Fruit fly (Drosophila melanogaster) whole organism: ENCODE data around the gene CG13308.

ENCODE experiments used
- CG8478 ChIP-seq: fragments of >200 bp; optimal IDR thresholded peaks from 2 replicates; lab custom pipeline; 2018; ENCODE audit warnings: inconsistent platforms
- Dll ChIP-seq: fragments of >200 bp; optimal IDR thresholded peaks from 2 replicates; lab custom pipeline; 2017
- EcR ChIP-seq, 2 experiments: fragments of >200 bp; optimal IDR thresholded peaks; 2 replicates each; lab custom pipeline; 2017; ENCODE audit warnings: missing biosample characterization in 2 of 2, missing genetic modification characterization in 2 of 2, missing genetic modification reagents in 2 of 2
- pan ChIP-seq: fragments of >200 bp; optimal IDR thresholded peaks from 2 replicates; lab custom pipeline; 2017
- psq ChIP-seq: fragments of >200 bp; optimal IDR thresholded peaks from 2 replicates; lab custom pipeline; 2017
- usp ChIP-seq: fragments of >200 bp; optimal IDR thresholded peaks from 2 replicates; lab custom pipeline; 2017; ENCODE audit warnings: missing biosample characterization, missing genetic modification characterization, mixed read lengths

CG13308 gene

DNA sequence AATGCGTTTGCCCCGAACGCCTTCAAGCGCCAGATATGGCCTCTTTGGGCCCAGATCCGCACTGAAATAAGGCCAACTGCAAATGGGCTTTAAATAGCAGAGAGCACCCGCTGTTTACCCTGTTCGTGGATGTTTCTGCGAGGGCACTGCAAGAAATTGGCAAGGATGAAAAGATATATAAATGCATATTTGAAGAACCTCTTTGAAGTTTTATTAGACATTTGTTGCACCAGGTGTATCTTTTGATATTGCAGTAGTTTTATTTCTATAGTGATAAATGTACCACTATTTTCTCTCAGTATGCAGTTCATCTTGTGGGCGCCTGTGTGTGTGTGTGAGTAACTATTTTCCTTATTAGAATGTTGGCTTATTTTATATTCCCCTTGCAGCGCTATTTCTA is 5.1 kb downstream of the CG13308 start:
- no peak for TF ChIP-seq pan (lab: Kevin White, UChicago)
- no peak for TF ChIP-seq usp (GFP tag; lab: Kevin White, UChicago)
- TF ChIP-seq psq (lab: Kevin White, UChicago): no peak
- no peak for TF ChIP-seq CG8478
- no peak for TF ChIP-seq EcR (GFP tag; optimal IDR thresholded peaks at IDR 0.05; lab: Kevin White, UChicago)
- TF ChIP-seq Dll (lab: Kevin White, UChicago): no peak

DNA sequence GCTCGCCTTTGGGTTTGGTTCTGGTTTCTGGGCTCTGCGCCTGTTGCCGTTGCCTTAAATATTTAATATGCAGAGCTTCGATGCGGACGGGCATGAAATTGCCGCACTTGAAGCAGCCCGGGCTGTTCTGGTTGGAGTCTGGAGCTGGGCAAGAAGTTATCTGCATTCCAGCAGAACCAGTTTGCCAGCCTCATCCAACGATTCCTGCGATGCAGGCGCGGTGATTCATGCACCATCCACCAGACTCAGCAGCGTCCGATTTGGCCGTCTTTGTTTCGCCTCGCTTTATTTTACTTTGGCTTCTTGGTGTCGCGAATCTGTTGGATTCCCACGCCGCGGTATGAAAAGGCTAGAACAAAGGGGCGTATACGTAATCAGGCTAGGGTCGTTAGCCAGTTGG is 11.1 kb downstream of the CG13308 start:
- TF ChIP-seq Dll (lab: Kevin White, UChicago) (peak; percentile 32), usp (GFP tag; lab: Kevin White, UChicago) (no peak)

DNA sequence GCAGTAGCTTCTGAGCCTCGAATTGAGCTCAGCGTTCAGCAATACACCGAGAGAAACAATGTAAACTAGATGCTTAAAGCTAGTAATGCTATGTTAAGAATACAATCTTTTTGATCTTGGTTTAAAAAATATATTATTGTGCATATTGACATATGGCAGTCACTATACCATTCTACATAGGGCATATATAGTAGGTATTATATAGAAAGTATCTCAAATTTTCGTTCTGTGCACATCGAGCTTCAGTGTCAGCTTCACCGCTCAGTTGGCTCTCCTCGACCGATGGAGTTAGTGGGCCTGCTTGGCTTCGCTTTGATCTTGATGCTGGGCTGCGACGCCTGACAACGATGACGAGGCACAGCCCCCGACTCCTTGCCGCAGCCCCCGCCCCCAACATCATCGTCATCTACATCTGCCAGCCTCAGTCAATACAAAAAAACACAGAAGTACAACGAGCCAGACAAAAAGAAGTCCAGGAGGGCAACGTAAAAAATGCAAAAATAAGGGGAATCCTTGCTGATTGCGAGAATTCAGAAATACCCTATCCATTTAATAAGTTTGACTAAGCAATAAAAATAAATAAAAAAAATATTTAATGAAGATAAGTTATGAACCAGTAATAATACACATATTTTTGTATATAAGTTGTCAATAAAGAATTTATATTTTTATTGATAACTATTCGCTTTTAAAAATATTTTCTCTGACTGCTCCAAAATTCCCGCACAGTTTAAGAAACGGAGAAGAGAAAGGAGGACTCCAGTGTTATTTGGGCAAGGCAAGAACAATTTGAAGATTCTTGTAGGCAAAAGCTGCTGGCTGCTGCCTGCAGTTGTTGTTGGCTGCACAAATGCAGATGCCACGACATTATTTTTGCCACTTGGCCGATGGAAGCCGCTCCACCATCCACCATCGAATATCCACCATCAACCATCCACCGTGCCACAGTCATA is 13.6 kb downstream of the CG13308 start:
- no peak for TF ChIP-seq EcR (GFP tag; optimal IDR thresholded peaks at IDR 0.05; lab: Kevin White, UChicago)
- no peak for TF ChIP-seq Dll (lab: Kevin White, UChicago)
- TF ChIP-seq usp (GFP tag; lab: Kevin White, UChicago): no peak
- no peak for TF ChIP-seq CG8478
- TF ChIP-seq psq (lab: Kevin White, UChicago): no peak
- no peak for TF ChIP-seq pan (lab: Kevin White, UChicago)

DNA sequence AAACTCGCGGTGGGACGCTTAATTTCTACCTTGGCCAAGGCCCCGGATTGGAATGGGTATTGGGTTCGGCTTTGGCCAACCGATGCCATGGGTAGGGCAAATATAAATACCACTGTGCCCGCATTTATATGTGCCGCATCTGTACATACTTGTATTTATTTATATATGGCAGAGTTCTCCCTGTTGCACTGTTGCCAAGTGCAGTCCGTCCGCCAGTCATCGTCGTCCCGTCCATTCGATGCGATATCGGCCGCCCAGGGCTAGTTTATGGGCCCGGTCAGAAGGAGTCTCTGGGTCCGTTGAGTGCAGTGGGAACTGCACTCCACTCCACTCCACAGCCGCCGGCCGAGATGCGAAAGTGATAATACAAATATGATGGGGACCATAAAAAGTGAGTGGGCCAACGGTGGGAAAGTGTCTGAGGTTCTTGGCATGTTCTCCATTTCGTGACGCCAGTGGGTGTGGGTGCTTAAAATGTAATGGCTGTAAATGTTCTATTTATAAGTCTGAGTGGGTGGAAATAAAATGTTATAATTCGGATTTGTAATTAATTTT is 14.6 kb downstream of the CG13308 start:
- no peak for TF ChIP-seq CG8478
- TF ChIP-seq EcR (GFP tag; optimal IDR thresholded peaks at IDR 0.05; lab: Kevin White, UChicago): peak in 1 of 2 experiments; percentile 16

DNA sequence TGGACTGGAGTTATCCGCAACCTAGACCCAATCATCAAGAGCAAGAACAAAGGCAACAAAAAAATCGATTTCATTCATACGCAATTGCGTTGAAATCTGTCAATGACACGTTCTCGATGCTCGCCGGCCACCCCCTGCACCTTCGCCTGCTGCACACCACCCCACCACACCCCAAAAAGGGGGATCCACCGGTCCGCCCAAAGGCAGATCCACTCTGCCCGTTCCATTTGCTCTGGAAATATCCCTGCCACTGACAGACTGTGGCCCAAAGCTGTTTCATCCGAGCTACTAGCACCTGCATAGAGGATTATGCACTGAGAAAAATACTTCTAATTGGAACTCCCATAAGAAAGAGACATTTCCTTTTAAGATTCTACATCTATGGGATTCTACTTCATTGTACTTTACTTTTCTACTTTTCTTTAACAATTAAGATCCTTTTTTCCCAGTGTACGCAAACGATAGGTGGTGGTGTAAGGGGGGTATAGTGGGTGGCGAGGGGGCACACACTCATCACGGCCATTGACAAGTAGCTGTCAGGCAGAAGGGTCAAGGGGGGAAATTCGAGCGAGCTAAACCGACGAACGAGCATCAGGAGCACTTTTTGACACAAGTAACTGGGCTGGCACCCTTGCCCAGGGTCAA is 15.5 kb downstream of the CG13308 start:
- TF ChIP-seq pan (lab: Kevin White, UChicago) (no peak), EcR (GFP tag; optimal IDR thresholded peaks at IDR 0.05; lab: Kevin White, UChicago) (no peak), usp (GFP tag; lab: Kevin White, UChicago) (no peak)

DNA sequence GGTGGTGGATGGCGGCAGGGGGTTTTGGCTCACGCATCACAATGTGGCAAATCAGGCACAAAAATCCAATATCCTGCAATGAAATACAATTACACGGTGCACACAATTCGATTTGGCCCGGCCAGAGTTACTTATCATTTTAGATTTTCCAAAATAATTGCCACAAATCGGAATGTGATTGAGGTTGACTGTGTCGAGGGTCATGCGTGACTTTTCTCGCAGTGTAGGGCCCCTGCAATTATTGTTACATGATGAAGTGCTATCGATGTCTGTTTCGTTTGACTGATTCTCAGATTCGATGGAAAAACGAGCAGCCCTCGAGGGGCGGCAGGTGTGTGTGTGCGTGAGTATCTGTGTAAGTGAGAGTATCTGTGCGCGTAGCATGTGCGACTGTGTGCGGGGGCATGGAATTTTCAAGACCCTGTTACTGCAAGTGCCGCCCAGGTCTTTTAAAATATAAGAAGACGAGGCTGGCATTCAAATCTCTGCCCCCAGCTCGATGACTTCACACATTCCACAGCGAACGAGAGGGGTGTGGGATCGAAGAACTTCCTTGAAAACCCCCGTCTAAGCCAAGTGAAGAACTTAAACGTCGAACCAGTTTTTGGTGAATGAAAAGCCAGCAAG is 16.2 kb downstream of the CG13308 start:
- TF ChIP-seq EcR (GFP tag; optimal IDR thresholded peaks at IDR 0.05; lab: Kevin White, UChicago) (no peak), Dll (lab: Kevin White, UChicago) (no peak), CG8478 (no peak), psq (lab: Kevin White, UChicago) (no peak), pan (lab: Kevin White, UChicago) (no peak), usp (GFP tag; lab: Kevin White, UChicago) (no peak)

DNA sequence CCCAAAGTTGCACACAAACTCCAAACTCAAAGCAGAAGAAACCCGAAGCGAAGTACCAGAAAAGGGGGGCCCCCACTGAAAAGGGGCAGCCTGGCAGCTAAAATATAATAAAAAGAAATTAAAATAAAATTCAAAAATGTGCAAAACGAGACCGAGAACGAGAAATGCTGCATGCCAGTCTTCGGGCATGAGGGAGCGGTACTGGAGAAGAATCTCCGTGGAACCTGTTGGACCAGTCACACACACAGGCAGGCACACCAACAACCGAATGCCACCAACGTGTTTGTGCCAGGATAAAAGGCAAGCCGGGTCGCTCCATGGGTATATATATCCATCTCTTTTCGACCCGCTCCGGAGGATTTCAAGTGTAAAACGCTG is 16.7 kb downstream of the CG13308 start:
- TF ChIP-seq psq (lab: Kevin White, UChicago) (no peak), EcR (GFP tag; optimal IDR thresholded peaks at IDR 0.05; lab: Kevin White, UChicago) (no peak), pan (lab: Kevin White, UChicago) (no peak), usp (GFP tag; lab: Kevin White, UChicago) (no peak), CG8478 (no peak), Dll (lab: Kevin White, UChicago) (no peak)

DNA sequence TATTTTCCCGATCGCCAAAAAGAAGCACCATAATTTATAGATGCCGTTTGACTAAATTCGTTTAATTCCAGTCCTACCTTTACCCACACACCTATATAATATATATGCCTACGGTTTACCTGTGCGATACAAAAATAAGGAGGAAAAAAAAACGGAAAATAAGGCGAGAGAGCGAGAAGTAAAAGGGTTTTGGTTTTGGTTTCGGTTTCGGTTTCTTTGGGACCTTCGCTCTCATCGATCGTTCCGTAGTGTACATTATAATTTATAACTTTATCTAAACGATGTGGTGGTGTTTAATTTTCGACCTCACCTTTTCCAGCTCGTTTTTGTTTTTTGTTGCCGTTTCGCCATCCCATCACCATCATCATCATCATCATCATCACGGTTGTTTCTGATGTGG is 17.2 kb downstream of the CG13308 start:
- no peak for TF ChIP-seq pan (lab: Kevin White, UChicago)
- no peak for TF ChIP-seq usp (GFP tag; lab: Kevin White, UChicago)
- TF ChIP-seq EcR (GFP tag; optimal IDR thresholded peaks at IDR 0.05; lab: Kevin White, UChicago): no peak
- no peak for TF ChIP-seq psq (lab: Kevin White, UChicago)
- TF ChIP-seq CG8478: no peak
- no peak for TF ChIP-seq Dll (lab: Kevin White, UChicago)

DNA sequence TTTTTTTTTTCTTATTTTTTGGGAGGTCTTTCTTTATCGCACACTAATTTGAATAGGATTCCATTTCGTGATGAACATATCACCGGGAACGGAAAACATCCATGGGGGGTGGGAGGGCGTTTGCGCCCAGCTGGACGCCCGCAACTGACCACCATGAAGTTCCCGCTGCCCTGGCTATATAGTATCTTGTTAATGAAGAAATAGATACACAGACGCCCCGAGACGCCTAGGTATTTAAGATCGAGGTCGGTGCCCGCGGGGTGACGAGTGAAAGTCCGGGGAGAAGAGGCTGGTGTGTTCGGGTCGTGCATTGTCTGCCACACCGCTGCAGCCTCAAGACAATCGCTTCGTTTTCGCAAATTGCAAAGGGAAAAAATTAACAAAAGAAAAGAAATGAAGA is 17.7 kb downstream of the CG13308 start:
- no peak for TF ChIP-seq EcR (GFP tag; optimal IDR thresholded peaks at IDR 0.05; lab: Kevin White, UChicago)
- no peak for TF ChIP-seq pan (lab: Kevin White, UChicago)
- no peak for TF ChIP-seq usp (GFP tag; lab: Kevin White, UChicago)
- no peak for TF ChIP-seq psq (lab: Kevin White, UChicago)
- TF ChIP-seq Dll (lab: Kevin White, UChicago): no peak
- TF ChIP-seq CG8478: no peak

DNA sequence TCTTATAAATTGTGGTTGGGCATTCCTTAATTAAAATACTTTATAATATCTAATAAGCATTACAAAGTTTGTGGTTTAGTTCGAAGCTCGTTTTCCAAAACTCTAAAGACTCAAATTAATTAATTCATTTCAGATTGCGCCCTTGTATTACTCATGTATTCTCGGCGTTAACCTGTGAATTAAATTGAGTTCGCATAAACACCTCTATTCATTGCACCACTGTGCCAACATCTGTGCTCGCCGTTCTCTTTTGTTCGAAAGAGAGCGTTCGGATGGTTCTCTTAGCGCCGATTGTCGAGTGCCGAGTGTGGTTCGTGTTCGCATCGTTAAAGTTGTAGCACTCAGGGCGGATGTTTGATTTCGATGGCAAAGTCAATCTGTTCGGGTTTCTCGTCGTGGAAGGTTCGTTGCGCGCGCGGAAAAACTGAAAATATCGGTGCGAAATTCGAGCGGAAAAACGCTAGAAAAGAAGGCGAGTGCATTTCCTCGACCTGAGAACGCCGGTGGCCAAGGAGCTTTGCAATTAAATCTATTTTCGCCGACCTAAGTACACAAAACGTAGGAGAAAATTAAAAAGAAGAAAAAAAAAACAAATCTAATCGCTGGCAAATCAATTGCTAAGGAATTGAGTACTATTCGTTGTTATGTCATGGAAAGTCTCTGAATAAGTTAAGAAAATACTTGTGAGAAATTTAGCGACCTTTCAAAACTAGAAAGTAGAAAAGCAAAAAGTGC is 19.0 kb downstream of the CG13308 start, which contains the start of gene dally:
dally (plus strand) TSS at position 373 of the 735 bp plus-strand sequence.
- no peak for TF ChIP-seq CG8478
- no peak for TF ChIP-seq psq (lab: Kevin White, UChicago)
- no peak for TF ChIP-seq EcR (GFP tag; optimal IDR thresholded peaks at IDR 0.05; lab: Kevin White, UChicago)
- no peak for TF ChIP-seq Dll (lab: Kevin White, UChicago)
- TF ChIP-seq usp (GFP tag; lab: Kevin White, UChicago): no peak

DNA sequence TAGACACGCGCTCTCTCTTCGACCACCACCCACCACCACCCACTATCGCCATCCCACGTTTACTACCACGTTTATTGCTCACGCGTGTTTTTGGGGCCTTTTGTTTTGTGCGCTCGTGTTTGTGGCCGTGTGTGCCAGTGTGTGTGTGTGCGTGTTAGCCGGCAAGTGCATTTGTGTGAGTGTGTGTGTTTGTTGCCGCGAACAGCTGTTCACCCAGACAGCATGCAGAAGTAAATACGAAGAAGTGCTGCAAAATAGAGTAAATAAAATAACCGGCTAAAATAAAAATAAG is 19.5 kb downstream of the CG13308 start:
- TF ChIP-seq usp (GFP tag; lab: Kevin White, UChicago): no peak
- no peak for TF ChIP-seq EcR (GFP tag; optimal IDR thresholded peaks at IDR 0.05; lab: Kevin White, UChicago)
- no peak for TF ChIP-seq psq (lab: Kevin White, UChicago)
- TF ChIP-seq CG8478: no peak
- no peak for TF ChIP-seq Dll (lab: Kevin White, UChicago)
- TF ChIP-seq pan (lab: Kevin White, UChicago): no peak
